Fruit fly (Drosophila melanogaster) whole organism, embryonic: ENCODE data around the gene NFAT.

ENCODE experiments used
- Antp ChIP-seq: fragments of 200-800 bp; sonication (Bioruptor generic); optimal IDR thresholded peaks from 3 replicates; lab custom pipeline; 2016; ENCODE audit warnings: missing biosample characterization, missing genetic modification characterization
- Bteb2 ChIP-seq: fragments of 200-800 bp; sonication (Bioruptor generic); optimal IDR thresholded peaks from 2 replicates; lab custom pipeline; 2016; ENCODE audit warnings: missing biosample characterization, missing genetic modification characterization
- CG1024 ChIP-seq: fragments of 200-800 bp; sonication (Bioruptor generic); IDR thresholded peaks from 2 replicates; pipeline ENCODE4 v1.3.6; 2022; ENCODE audit warnings: missing biosample characterization, missing genetic modification characterization
- CG12219 ChIP-seq: fragments of 200-800 bp; sonication (Bioruptor generic); optimal IDR thresholded peaks from 3 replicates; lab custom pipeline; 2018; ENCODE audit warnings: missing biosample characterization, mild to moderate bottlenecking, missing genetic modification characterization
- CG12299 ChIP-seq: fragments of 200-800 bp; sonication (Bioruptor generic); optimal IDR thresholded peaks from 2 replicates; lab custom pipeline; 2018; ENCODE audit warnings: missing biosample characterization, mild to moderate bottlenecking, missing genetic modification characterization
- CG13424 ChIP-seq: fragments of 200-800 bp; sonication (Bioruptor generic); optimal IDR thresholded peaks from 2 replicates; lab custom pipeline; 2019; ENCODE audit warnings: missing biosample characterization, mild to moderate bottlenecking, missing genetic modification characterization, moderate library complexity
- CG14050 ChIP-seq: fragments of 200-800 bp; sonication (Bioruptor generic); IDR thresholded peaks from 3 replicates; pipeline ENCODE4 v1.3.6; 2022; ENCODE audit warnings: missing biosample characterization, missing genetic modification characterization
- CG15514 ChIP-seq: fragments of 200-800 bp; sonication (Bioruptor generic); optimal IDR thresholded peaks from 3 replicates; lab custom pipeline; 2017; ENCODE audit warnings: missing biosample characterization, missing genetic modification characterization, mild to moderate bottlenecking, moderate library complexity, missing genetic modification reagents
- CG1603 ChIP-seq: fragments of 200-800 bp; sonication (Bioruptor generic); optimal IDR thresholded peaks from 2 replicates; lab custom pipeline; 2019; ENCODE audit warnings: missing biosample characterization, mild to moderate bottlenecking, missing genetic modification characterization, moderate library complexity
- CG16815 ChIP-seq: fragments of 200-800 bp; sonication (Bioruptor generic); optimal IDR thresholded peaks from 3 replicates; lab custom pipeline; 2017; ENCODE audit warnings: missing biosample characterization, mild to moderate bottlenecking, missing genetic modification characterization
- CG17361 ChIP-seq: fragments of 200-800 bp; sonication (Bioruptor generic); IDR thresholded peaks from 3 replicates; pipeline ENCODE4 v1.3.6; 2022; ENCODE audit warnings: missing biosample characterization, missing genetic modification characterization
- CG17829 ChIP-seq: fragments of 200-800 bp; optimal IDR thresholded peaks from 2 replicates; lab custom pipeline; 2019; ENCODE audit warnings: missing biosample characterization, mild to moderate bottlenecking, missing genetic modification characterization, moderate library complexity
- CG18599 ChIP-seq: fragments of 200-800 bp; sonication (Bioruptor generic); optimal IDR thresholded peaks from 3 replicates; lab custom pipeline; 2017; ENCODE audit warnings: missing biosample characterization, missing genetic modification characterization, mild to moderate bottlenecking, moderate library complexity, missing genetic modification reagents
- CG30403 ChIP-seq: fragments of 200-800 bp; sonication (Bioruptor generic); optimal IDR thresholded peaks from 3 replicates; lab custom pipeline; 2016; ENCODE audit warnings: missing biosample characterization, missing genetic modification characterization
- CG3065 ChIP-seq: fragments of 200-800 bp; sonication (Bioruptor generic); optimal IDR thresholded peaks from 2 replicates; lab custom pipeline; 2016; ENCODE audit warnings: missing biosample characterization, missing genetic modification characterization
- CG32767 ChIP-seq: fragments of 200-800 bp; sonication (Bioruptor generic); IDR thresholded peaks from 2 replicates; pipeline ENCODE4 v1.3.6; 2022; ENCODE audit warnings: missing biosample characterization, missing genetic modification characterization
- CG3838 ChIP-seq: fragments of 200-800 bp; sonication (Bioruptor generic); optimal IDR thresholded peaks from 3 replicates; lab custom pipeline; 2016; ENCODE audit warnings: missing biosample characterization, missing genetic modification characterization
- CG4328 ChIP-seq: fragments of 200-800 bp; sonication (Bioruptor generic); optimal IDR thresholded peaks from 3 replicates; lab custom pipeline; 2017; ENCODE audit warnings: missing biosample characterization, missing genetic modification reagents, missing genetic modification characterization
- CG8089 ChIP-seq: fragments of 200-800 bp; sonication (Bioruptor generic); optimal IDR thresholded peaks from 3 replicates; lab custom pipeline; 2016; ENCODE audit warnings: missing biosample characterization, missing genetic modification characterization
- CG8944 ChIP-seq: fragments of 200-800 bp; sonication (Bioruptor generic); optimal IDR thresholded peaks from 3 replicates; lab custom pipeline; 2016; ENCODE audit warnings: missing biosample characterization, missing genetic modification characterization
- CrebB ChIP-seq: fragments of 200-800 bp; sonication (Bioruptor generic); optimal IDR thresholded peaks from 3 replicates; lab custom pipeline; 2018; ENCODE audit warnings: missing biosample characterization, mild to moderate bottlenecking, missing genetic modification characterization
- D19B ChIP-seq: fragments of 200-800 bp; sonication (Bioruptor generic); optimal IDR thresholded peaks from 2 replicates; lab custom pipeline; 2017; ENCODE audit warnings: missing biosample characterization, mild to moderate bottlenecking, missing genetic modification characterization
- Doc2 ChIP-seq: fragments of 200-800 bp; sonication (Bioruptor generic); IDR thresholded peaks from 2 replicates; pipeline ENCODE4 v1.3.6; 2022; ENCODE audit warnings: missing biosample characterization, missing genetic modification characterization
- ERR ChIP-seq: fragments of 200-800 bp; sonication (Bioruptor generic); optimal IDR thresholded peaks from 2 replicates; lab custom pipeline; 2016; ENCODE audit warnings: missing biosample characterization, missing genetic modification characterization
- Elba2 ChIP-seq: fragments of 200-800 bp; sonication (Bioruptor generic); optimal IDR thresholded peaks from 3 replicates; lab custom pipeline; 2016; ENCODE audit warnings: missing biosample characterization, missing genetic modification characterization
- HHEX ChIP-seq: fragments of 200-800 bp; sonication (Bioruptor generic); optimal IDR thresholded peaks from 3 replicates; lab custom pipeline; 2017; ENCODE audit warnings: missing biosample characterization, mild to moderate bottlenecking, missing genetic modification characterization, missing genetic modification reagents
- Hr78 ChIP-seq, 2 experiments: fragments of 200-800 bp in 1 of 2; fragments of >200 bp in 1 of 2; sonication (Bioruptor generic) in 1 of 2; optimal IDR thresholded peaks; 2 replicates each; lab custom pipeline; 2017 to 2019; ENCODE audit warnings: missing biosample characterization in 2 of 2, missing genetic modification characterization in 2 of 2, mild to moderate bottlenecking in 1 of 2, moderate library complexity in 1 of 2
- Kr ChIP-seq: fragments of 200-800 bp; sonication (Bioruptor generic); optimal IDR thresholded peaks from 2 replicates; lab custom pipeline; 2017; ENCODE audit warnings: missing biosample characterization, mild to moderate bottlenecking, missing genetic modification characterization
- Lhr ChIP-seq: fragments of 200-800 bp; sonication (Bioruptor generic); optimal IDR thresholded peaks from 3 replicates; lab custom pipeline; 2017; ENCODE audit warnings: mild to moderate bottlenecking, missing biosample characterization, missing genetic modification reagents, missing genetic modification characterization
- Oaz ChIP-seq: fragments of 200-800 bp; sonication (Bioruptor generic); IDR thresholded peaks from 2 replicates; pipeline ENCODE4 v1.3.6; 2022; ENCODE audit warnings: missing biosample characterization, missing genetic modification characterization
- Poxn ChIP-seq: fragments of 200-800 bp; sonication (Bioruptor generic); IDR thresholded peaks from 2 replicates; pipeline ENCODE4 v1.3.6; 2022; ENCODE audit warnings: missing biosample characterization, missing genetic modification characterization
- Six4 ChIP-seq: fragments of 200-800 bp; sonication (Bioruptor generic); optimal IDR thresholded peaks from 2 replicates; lab custom pipeline; 2016; ENCODE audit warnings: missing biosample characterization, missing genetic modification characterization
- Sox102F ChIP-seq: fragments of 200-800 bp; sonication (Bioruptor generic); optimal IDR thresholded peaks from 2 replicates; lab custom pipeline; 2018; ENCODE audit warnings: missing biosample characterization, mild to moderate bottlenecking, missing genetic modification characterization, moderate library complexity
- Xbp1 ChIP-seq: fragments of 200-800 bp; sonication (Bioruptor generic); optimal IDR thresholded peaks from 3 replicates; lab custom pipeline; 2016; ENCODE audit warnings: missing biosample characterization, mild to moderate bottlenecking, missing genetic modification characterization
- ash1 ChIP-seq: fragments of 200-800 bp; sonication (Bioruptor generic); optimal IDR thresholded peaks from 2 replicates; lab custom pipeline; 2018; ENCODE audit warnings: missing biosample characterization, mild to moderate bottlenecking, missing genetic modification characterization
- caup ChIP-seq: fragments of 200-800 bp; sonication (Bioruptor generic); optimal IDR thresholded peaks from 3 replicates; lab custom pipeline; 2017; ENCODE audit warnings: missing biosample characterization, mild to moderate bottlenecking, missing genetic modification characterization, moderate library complexity; ENCODE audit not compliant: severe bottlenecking
- danr ChIP-seq: fragments of 200-800 bp; sonication (Bioruptor generic); IDR thresholded peaks from 2 replicates; pipeline ENCODE4 v1.3.6; 2022; ENCODE audit warnings: missing biosample characterization, missing genetic modification characterization
- exex ChIP-seq: fragments of 200-800 bp; sonication (Bioruptor generic); optimal IDR thresholded peaks from 4 replicates; lab custom pipeline; 2018; ENCODE audit warnings: missing biosample characterization, mild to moderate bottlenecking, missing genetic modification characterization, moderate library complexity
- fru ChIP-seq: fragments of >200 bp; optimal IDR thresholded peaks from 2 replicates; lab custom pipeline; 2017
- fu2 ChIP-seq: fragments of 200-800 bp; sonication (Bioruptor generic); optimal IDR thresholded peaks from 2 replicates; lab custom pipeline; 2016; ENCODE audit warnings: missing biosample characterization, missing genetic modification characterization
- gt ChIP-seq: fragments of 200-800 bp; sonication (Bioruptor generic); IDR thresholded peaks from 2 replicates; pipeline ENCODE4 v1.3.6; 2022; ENCODE audit warnings: missing biosample characterization, missing genetic modification characterization
- insv ChIP-seq, 2 experiments: fragments of 200-800 bp; sonication (Bioruptor generic); optimal IDR thresholded peaks; 3 replicates each; lab custom pipeline; 2016 to 2018; ENCODE audit warnings: missing biosample characterization in 2 of 2, missing genetic modification characterization in 2 of 2
- mam ChIP-seq: fragments of 200-800 bp; sonication (Bioruptor generic); optimal IDR thresholded peaks from 3 replicates; lab custom pipeline; 2016; ENCODE audit warnings: missing biosample characterization, missing genetic modification characterization
- nau ChIP-seq: fragments of 200-800 bp; sonication (Bioruptor generic); optimal IDR thresholded peaks from 3 replicates; lab custom pipeline; 2017; ENCODE audit warnings: missing biosample characterization, mild to moderate bottlenecking, missing genetic modification characterization, missing genetic modification reagents
- row ChIP-seq: fragments of 200-800 bp; sonication (Bioruptor generic); IDR thresholded peaks from 3 replicates; pipeline ENCODE4 v1.3.6; 2022; ENCODE audit warnings: missing biosample characterization, missing genetic modification characterization
- sens-2 ChIP-seq: fragments of 200-800 bp; sonication (Bioruptor generic); IDR thresholded peaks from 2 replicates; pipeline ENCODE4 v1.3.6; 2022; ENCODE audit warnings: missing biosample characterization, missing genetic modification characterization
- sna ChIP-seq: fragments of 200-800 bp; sonication (Bioruptor generic); IDR thresholded peaks from 2 replicates; pipeline ENCODE4 v1.3.6; 2022; ENCODE audit warnings: missing biosample characterization, missing genetic modification characterization; ENCODE audit not compliant: partially characterized antibody
- sug ChIP-seq: fragments of 200-800 bp; optimal IDR thresholded peaks from 2 replicates; lab custom pipeline; 2019; ENCODE audit warnings: missing biosample characterization, mild to moderate bottlenecking, missing genetic modification characterization, moderate library complexity
- tna ChIP-seq: fragments of 200-800 bp; sonication (Bioruptor generic); IDR thresholded peaks from 2 replicates; pipeline ENCODE4 v1.3.6; 2022; ENCODE audit warnings: missing biosample characterization, missing genetic modification characterization; ENCODE audit not compliant: partially characterized antibody
- unc-4 ChIP-seq: fragments of 200-800 bp; sonication (Bioruptor generic); IDR thresholded peaks from 2 replicates; pipeline ENCODE4 v1.3.6; 2022; ENCODE audit warnings: missing biosample characterization, missing genetic modification characterization; ENCODE audit not compliant: partially characterized antibody
- vfl ChIP-seq: fragments of 200-800 bp; sonication (Bioruptor generic); optimal IDR thresholded peaks from 2 replicates; lab custom pipeline; 2016; ENCODE audit warnings: missing biosample characterization, missing genetic modification characterization

Gene NFAT

DNA sequence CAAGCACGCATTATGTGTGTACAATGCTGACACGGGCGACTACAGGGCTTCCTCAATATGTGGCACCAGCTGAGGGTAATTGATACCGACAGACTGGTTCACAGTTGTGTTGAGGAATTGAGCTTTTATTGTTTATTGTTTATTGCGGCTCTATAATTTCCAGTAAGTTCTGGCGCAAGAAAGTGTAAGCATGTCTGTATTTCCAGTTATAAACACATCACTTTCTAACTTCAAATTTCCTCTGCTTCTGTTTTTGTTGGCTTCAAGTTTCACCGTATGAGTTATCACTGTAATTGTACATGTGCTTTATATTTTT, 2.0 kb downstream of the NFAT start (continued):
- TF ChIP-seq Xbp1 (GFP tag; lab: Kevin White, UChicago) (peak; percentile 56), sens-2 (GFP tag; lab: Robert Waterston, UW) (no peak), gt (no peak), sug (tag; lab: Kevin White, UChicago) (peak; percentile 66), HHEX (peak; percentile 73), CrebB (tag; lab: Kevin White, UChicago) (peak; percentile 59), ERR (GFP tag; lab: Kevin White, UChicago) (peak; percentile 72), CG1603 (tag; lab: Kevin White, UChicago) (peak; percentile 37), CG32767 (GFP tag; lab: Robert Waterston, UW) (0 out of 2 replicates have a peak, but pooled peaks have one; percentile 41), Hr78 (GFP tag; optimal IDR thresholded peaks at IDR 0.05; lab: Kevin White, UChicago) (peak in 1 of 2 experiments; percentile 57), CG12299 (tag; lab: Kevin White, UChicago) (peak; percentile 44), CG8944 (GFP tag; lab: Kevin White, UChicago) (peak; percentile 84), Elba2 (no peak), CG14050 (GFP tag; lab: Robert Waterston, UW) (peak; percentile 59), row (GFP tag; lab: Robert Waterston, UW) (peak; percentile 37; the same call in 2 of the 3 replicates), Poxn (GFP tag; lab: Robert Waterston, UW) (0 out of 2 replicates have a peak, but pooled peaks have one; percentile 53), CG18599 (GFP tag; lab: Kevin White, UChicago) (peak; percentile 89), ash1 (GFP tag; lab: Kevin White, UChicago) (no peak), Lhr (GFP tag; lab: Kevin White, UChicago) (no peak), danr (GFP tag; lab: Robert Waterston, UW) (peak; percentile 59), fu2 (GFP tag; lab: Kevin White, UChicago) (peak; percentile 72), exex (tag; lab: Kevin White, UChicago) (peak; percentile 46), Oaz (GFP tag; lab: Robert Waterston, UW) (peak; percentile 55; the same call in 1 of the 2 replicates), CG12219 (GFP tag; lab: Kevin White, UChicago) (peak; percentile 72), CG17829 (tag; lab: Kevin White, UChicago) (peak; percentile 54), CG1024 (GFP tag; lab: Robert Waterston, UW) (no peak), CG16815 (GFP tag; lab: Kevin White, UChicago) (peak; percentile 63), Kr (GFP tag; lab: Kevin White, UChicago) (no peak), nau (GFP tag; lab: Kevin White, UChicago) (peak; percentile 30), CG4328 (GFP tag; lab: Kevin White, UChicago) (peak; percentile 74), Antp (GFP tag; lab: Kevin White, UChicago) (peak; percentile 85), CG17361 (GFP tag; lab: Robert Waterston, UW) (peak; percentile 77), CG15514 (GFP tag; lab: Kevin White, UChicago) (peak; percentile 69), CG13424 (peak; percentile 81), insv (GFP tag; optimal IDR thresholded peaks at IDR 0.05; lab: Kevin White, UChicago) (no peak), caup (GFP tag; lab: Kevin White, UChicago) (peak; percentile 72), sna (GFP tag; lab: Robert Waterston, UW) (no peak), Six4 (GFP tag; lab: Kevin White, UChicago) (peak; percentile 49), unc-4 (GFP tag; lab: Robert Waterston, UW) (no peak), fru (no peak), CG3838 (peak; percentile 12), CG30403 (peak; percentile 76), D19B (GFP tag; lab: Kevin White, UChicago) (peak; percentile 70), Doc2 (GFP tag; lab: Robert Waterston, UW) (peak; percentile 54), mam (GFP tag; lab: Kevin White, UChicago) (peak; percentile 83), vfl (GFP tag; lab: Kevin White, UChicago) (peak; percentile 66), Bteb2 (GFP tag; lab: Kevin White, UChicago) (peak; percentile 58), CG8089 (GFP tag; lab: Kevin White, UChicago) (peak; percentile 26), Sox102F (GFP tag; lab: Kevin White, UChicago) (peak; percentile 72), tna (GFP tag; lab: Robert Waterston, UW) (no peak), CG3065 (GFP tag; lab: Kevin White, UChicago) (no peak)
